Worm (Caenorhabditis elegans): ENCODE results near the gene apc-10.

DNA sequence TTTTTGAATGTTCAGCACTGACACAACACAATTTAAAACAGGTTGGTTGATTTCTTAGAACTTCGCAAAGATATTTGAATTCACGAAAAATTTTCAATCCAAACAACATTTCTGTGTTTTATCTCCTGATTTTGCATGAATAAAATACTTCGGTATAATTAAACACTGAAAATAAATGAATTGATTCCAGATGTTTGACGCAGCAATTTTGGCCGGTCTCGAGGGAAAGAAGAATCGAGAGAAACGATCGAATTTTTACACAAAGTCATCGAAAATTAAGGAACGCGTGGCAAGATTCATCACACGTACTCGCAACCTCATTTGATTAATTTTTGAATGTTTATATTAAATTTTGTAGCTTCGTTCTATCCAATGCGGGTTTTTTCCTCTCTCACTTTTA lies 38.0 kb upstream of the apc-10 start:
- no peak for TF ChIP-seq K02D7.2 (tag; optimal IDR thresholded peaks at IDR 0.05)
- TF ChIP-seq pha-4 (tag; optimal IDR thresholded peaks at IDR 0.05) = no peak
- TF ChIP-seq ceh-18 (tag; optimal IDR thresholded peaks at IDR 0.05) = no peak
- TF ChIP-seq ceh-19 (GFP tag; optimal IDR thresholded peaks at IDR 0.05) = no peak
